Worm (Caenorhabditis elegans): ENCODE data around the gene C15H11.1.

Gene C15H11.1

ce11 chrV:14409905-14410304, 16.3 kb downstream of the C15H11.1 start:
- TF ChIP-seq hmg-4 (GFP tag; optimal IDR thresholded peaks at IDR 0.05): no peak
- TF ChIP-seq tbx-11 (GFP tag; IDR thresholded peaks at IDR 0.05): no peak
- TF ChIP-seq F13C5.2 (tag; optimal IDR thresholded peaks at IDR 0.05): no peak
- TF ChIP-seq ceh-13 (GFP tag; optimal IDR thresholded peaks at IDR 0.05): no peak
- TF ChIP-seq ama-1 (optimal IDR thresholded peaks at IDR 0.05): no peak
- TF ChIP-seq B0310.2 (tag; optimal IDR thresholded peaks at IDR 0.05): no peak
- no peak for TF ChIP-seq pes-1 (GFP tag; IDR thresholded peaks at IDR 0.05)
- TF ChIP-seq hmbx-1 (tag; optimal IDR thresholded peaks at IDR 0.05): no peak
- TF ChIP-seq sea-1 (GFP tag; conservative IDR thresholded peaks at IDR 0.05): no peak
- TF ChIP-seq scrt-1 (GFP tag; IDR thresholded peaks at IDR 0.05): no peak
- TF ChIP-seq ets-7 (tag; optimal IDR thresholded peaks at IDR 0.05): no peak
- TF ChIP-seq tbx-37 (GFP tag; conservative IDR thresholded peaks at IDR 0.05): no peak
- no peak for TF ChIP-seq ceh-36 (tag; optimal IDR thresholded peaks at IDR 0.05)
- TF ChIP-seq hnd-1 (tag; optimal IDR thresholded peaks at IDR 0.05): no peak
- no peak for TF ChIP-seq aly-1 (tag; optimal IDR thresholded peaks at IDR 0.05)
- TF ChIP-seq flt-1 (GFP tag; IDR thresholded peaks at IDR 0.05): no peak
- no peak for TF ChIP-seq tra-4 (tag; optimal IDR thresholded peaks at IDR 0.05)

- TF ChIP-seq ceh-13 (GFP tag; optimal IDR thresholded peaks at IDR 0.05) (no peak), B0310.2 (tag; optimal IDR thresholded peaks at IDR 0.05) (no peak)
Observed at ce11 chrV:14411989-14412388, 18.4 kb downstream of the C15H11.1 start.

- no peak for TF ChIP-seq pes-1 (GFP tag; IDR thresholded peaks at IDR 0.05)
- TF ChIP-seq ceh-13 (GFP tag; optimal IDR thresholded peaks at IDR 0.05): no peak
- no peak for TF ChIP-seq B0310.2 (tag; optimal IDR thresholded peaks at IDR 0.05)
- TF ChIP-seq sea-1 (GFP tag; conservative IDR thresholded peaks at IDR 0.05): no peak
- no peak for TF ChIP-seq ceh-36 (tag; optimal IDR thresholded peaks at IDR 0.05)
- no peak for TF ChIP-seq tra-4 (tag; optimal IDR thresholded peaks at IDR 0.05)
- no peak for TF ChIP-seq hmg-4 (GFP tag; optimal IDR thresholded peaks at IDR 0.05)
Observed at ce11 chrV:14414032-14414431, 20.4 kb downstream of the C15H11.1 start.

- TF ChIP-seq ceh-36 (tag; optimal IDR thresholded peaks at IDR 0.05) (no peak), F13C5.2 (tag; optimal IDR thresholded peaks at IDR 0.05) (peak; percentile 52), hmg-4 (GFP tag; optimal IDR thresholded peaks at IDR 0.05) (no peak)
Observed at ce11 chrV:14414964-14415564, 21.5 kb downstream of the C15H11.1 start, which contains the start of the genes nxf-1 and C15H11.11. TSS of gene nxf-1 (minus strand) at chrV:14415014. TSS of gene C15H11.11 (plus strand) at chrV:14415499.

- TF ChIP-seq hnd-1 (tag; optimal IDR thresholded peaks at IDR 0.05): no peak
- no peak for TF ChIP-seq hmbx-1 (tag; optimal IDR thresholded peaks at IDR 0.05)
- TF ChIP-seq scrt-1 (GFP tag; IDR thresholded peaks at IDR 0.05): no peak
- no peak for TF ChIP-seq tbx-11 (GFP tag; IDR thresholded peaks at IDR 0.05)
- no peak for TF ChIP-seq sea-1 (GFP tag; conservative IDR thresholded peaks at IDR 0.05)
- TF ChIP-seq aly-1 (tag; optimal IDR thresholded peaks at IDR 0.05): no peak
- TF ChIP-seq ama-1 (optimal IDR thresholded peaks at IDR 0.05): no peak
- no peak for TF ChIP-seq hmg-4 (GFP tag; optimal IDR thresholded peaks at IDR 0.05)
- no peak for TF ChIP-seq pes-1 (GFP tag; IDR thresholded peaks at IDR 0.05)
- TF ChIP-seq B0310.2 (tag; optimal IDR thresholded peaks at IDR 0.05): no peak
- no peak for TF ChIP-seq flt-1 (GFP tag; IDR thresholded peaks at IDR 0.05)
- TF ChIP-seq ceh-13 (GFP tag; optimal IDR thresholded peaks at IDR 0.05): no peak
- no peak for TF ChIP-seq F13C5.2 (tag; optimal IDR thresholded peaks at IDR 0.05)
- no peak for TF ChIP-seq ets-7 (tag; optimal IDR thresholded peaks at IDR 0.05)
- no peak for TF ChIP-seq tra-4 (tag; optimal IDR thresholded peaks at IDR 0.05)
- no peak for TF ChIP-seq tbx-37 (GFP tag; conservative IDR thresholded peaks at IDR 0.05)
- no peak for TF ChIP-seq ceh-36 (tag; optimal IDR thresholded peaks at IDR 0.05)
Observed at ce11 chrV:14417735-14418134, 24.1 kb downstream of the C15H11.1 start, which contains the start of the genes nxf-2 and set-31. TSS of gene nxf-2 (minus strand) at chrV:14417835. TSS of gene set-31 (plus strand) at chrV:14417903.

ce11 chrV:14419855-14420254, 26.3 kb downstream of the C15H11.1 start:
- TF ChIP-seq aly-1 (tag; optimal IDR thresholded peaks at IDR 0.05) (no peak), hmbx-1 (tag; optimal IDR thresholded peaks at IDR 0.05) (no peak), sea-1 (GFP tag; conservative IDR thresholded peaks at IDR 0.05) (no peak), ama-1 (optimal IDR thresholded peaks at IDR 0.05) (no peak), hnd-1 (tag; optimal IDR thresholded peaks at IDR 0.05) (no peak), scrt-1 (GFP tag; IDR thresholded peaks at IDR 0.05) (no peak), hmg-4 (GFP tag; optimal IDR thresholded peaks at IDR 0.05) (no peak), tbx-11 (GFP tag; IDR thresholded peaks at IDR 0.05) (no peak), F13C5.2 (tag; optimal IDR thresholded peaks at IDR 0.05) (no peak), ceh-36 (tag; optimal IDR thresholded peaks at IDR 0.05) (no peak), flt-1 (GFP tag; IDR thresholded peaks at IDR 0.05) (no peak), B0310.2 (tag; optimal IDR thresholded peaks at IDR 0.05) (no peak), ets-7 (tag; optimal IDR thresholded peaks at IDR 0.05) (no peak), ceh-13 (GFP tag; optimal IDR thresholded peaks at IDR 0.05) (no peak), tbx-37 (GFP tag; conservative IDR thresholded peaks at IDR 0.05) (no peak), pes-1 (GFP tag; IDR thresholded peaks at IDR 0.05) (no peak), tra-4 (tag; optimal IDR thresholded peaks at IDR 0.05) (no peak)

ce11 chrV:14421325-14421724, 27.7 kb downstream of the C15H11.1 start, which contains the start of gene dhs-22:
TSS of gene dhs-22 (minus strand) at chrV:14421440.
- TF ChIP-seq hnd-1 (tag; optimal IDR thresholded peaks at IDR 0.05) (no peak), ama-1 (optimal IDR thresholded peaks at IDR 0.05) (no peak), ceh-36 (tag; optimal IDR thresholded peaks at IDR 0.05) (no peak), tbx-11 (GFP tag; IDR thresholded peaks at IDR 0.05) (no peak), F13C5.2 (tag; optimal IDR thresholded peaks at IDR 0.05) (no peak), aly-1 (tag; optimal IDR thresholded peaks at IDR 0.05) (no peak), hmg-4 (GFP tag; optimal IDR thresholded peaks at IDR 0.05) (no peak), pes-1 (GFP tag; IDR thresholded peaks at IDR 0.05) (no peak), hmbx-1 (tag; optimal IDR thresholded peaks at IDR 0.05) (no peak), B0310.2 (tag; optimal IDR thresholded peaks at IDR 0.05) (no peak), ets-7 (tag; optimal IDR thresholded peaks at IDR 0.05) (no peak), scrt-1 (GFP tag; IDR thresholded peaks at IDR 0.05) (no peak), sea-1 (GFP tag; conservative IDR thresholded peaks at IDR 0.05) (no peak), ceh-13 (GFP tag; optimal IDR thresholded peaks at IDR 0.05) (no peak), flt-1 (GFP tag; IDR thresholded peaks at IDR 0.05) (no peak), tra-4 (tag; optimal IDR thresholded peaks at IDR 0.05) (no peak), tbx-37 (GFP tag; conservative IDR thresholded peaks at IDR 0.05) (no peak)
